Fruit fly (Drosophila melanogaster) whole organism, embryonic: ENCODE data around the gene Klp68D.

ENCODE experiments used
- Abd-B ChIP-seq: fragments of 200-800 bp; sonication (Bioruptor generic); optimal IDR thresholded peaks from 2 replicates; lab custom pipeline; 2018; ENCODE audit warnings: missing biosample characterization, mild to moderate bottlenecking, missing genetic modification characterization, moderate library complexity
- Atf6 ChIP-seq: fragments of 200-800 bp; sonication (Bioruptor generic); IDR thresholded peaks from 2 replicates; pipeline ENCODE4 v1.3.6; 2022; ENCODE audit warnings: missing biosample characterization, missing genetic modification characterization
- BEAF-32 ChIP-seq: fragments of 200-800 bp; sonication (Bioruptor generic); optimal IDR thresholded peaks from 3 replicates; lab custom pipeline; 2017; ENCODE audit warnings: missing biosample characterization, missing genetic modification characterization, mild to moderate bottlenecking, moderate library complexity, missing genetic modification reagents
- BtbVII ChIP-seq: fragments of 200-800 bp; sonication (Bioruptor generic); optimal IDR thresholded peaks from 3 replicates; lab custom pipeline; 2017; ENCODE audit warnings: missing biosample characterization, mild to moderate bottlenecking, missing genetic modification characterization
- CG10462 ChIP-seq: fragments of 200-800 bp; sonication (Bioruptor generic); optimal IDR thresholded peaks from 2 replicates; lab custom pipeline; 2016; ENCODE audit warnings: missing biosample characterization, missing genetic modification characterization
- CG11398 ChIP-seq: fragments of 200-800 bp; sonication (Bioruptor generic); optimal IDR thresholded peaks from 2 replicates; lab custom pipeline; 2016; ENCODE audit warnings: missing biosample characterization, missing genetic modification characterization
- CG12236 ChIP-seq: fragments of 200-800 bp; sonication (Bioruptor generic); optimal IDR thresholded peaks from 2 replicates; lab custom pipeline; 2016; ENCODE audit warnings: missing biosample characterization, missing genetic modification characterization
- CG1233 ChIP-seq: fragments of 200-800 bp; sonication (Bioruptor generic); optimal IDR thresholded peaks from 4 replicates; lab custom pipeline; 2018; ENCODE audit warnings: missing biosample characterization, mild to moderate bottlenecking, missing genetic modification characterization
- CG12769 ChIP-seq: fragments of 200-800 bp; sonication (Bioruptor generic); optimal IDR thresholded peaks from 2 replicates; lab custom pipeline; 2019; ENCODE audit warnings: missing biosample characterization, mild to moderate bottlenecking, missing genetic modification characterization, moderate library complexity
- CG14710 ChIP-seq: fragments of 200-800 bp; sonication (Bioruptor generic); optimal IDR thresholded peaks from 3 replicates; lab custom pipeline; 2019; ENCODE audit warnings: missing biosample characterization, mild to moderate bottlenecking, missing genetic modification characterization, moderate library complexity
- CG15011 ChIP-seq: fragments of 200-800 bp; sonication (Bioruptor generic); optimal IDR thresholded peaks from 3 replicates; lab custom pipeline; 2018; ENCODE audit warnings: missing biosample characterization, mild to moderate bottlenecking, missing genetic modification characterization
- CG17328 ChIP-seq: fragments of 200-800 bp; sonication (Bioruptor generic); IDR thresholded peaks from 2 replicates; pipeline ENCODE4 v1.3.6; 2022; ENCODE audit warnings: missing biosample characterization, missing genetic modification characterization
- CG17568 ChIP-seq: fragments of 200-800 bp; sonication (Bioruptor generic); optimal IDR thresholded peaks from 2 replicates; lab custom pipeline; 2018; ENCODE audit warnings: missing biosample characterization, mild to moderate bottlenecking, missing genetic modification characterization, moderate library complexity
- CG2129 ChIP-seq: fragments of 200-800 bp; sonication (Bioruptor generic); IDR thresholded peaks from 2 replicates; pipeline ENCODE4 v1.3.6; 2022; ENCODE audit warnings: missing biosample characterization, missing genetic modification characterization; ENCODE audit not compliant: partially characterized antibody
- CG2889 ChIP-seq: fragments of 200-800 bp; sonication (Bioruptor generic); IDR thresholded peaks from 3 replicates; pipeline ENCODE4 v1.3.6; 2022; ENCODE audit warnings: missing biosample characterization, missing genetic modification characterization
- CG3163 ChIP-seq: fragments of 200-800 bp; sonication (Bioruptor generic); optimal IDR thresholded peaks from 3 replicates; lab custom pipeline; 2016; ENCODE audit warnings: missing biosample characterization, missing genetic modification characterization
- CG4730 ChIP-seq: fragments of 200-800 bp; sonication (Bioruptor generic); IDR thresholded peaks from 2 replicates; pipeline ENCODE4 v1.3.6; 2022; ENCODE audit warnings: missing biosample characterization, missing genetic modification characterization
- CG4854 ChIP-seq: fragments of 200-800 bp; sonication (Bioruptor generic); optimal IDR thresholded peaks from 2 replicates; lab custom pipeline; 2016; ENCODE audit warnings: missing biosample characterization, missing genetic modification characterization, inconsistent platforms
- CG8478 ChIP-seq: fragments of >200 bp; optimal IDR thresholded peaks from 2 replicates; lab custom pipeline; 2018
- CTCF ChIP-seq: fragments of 200-800 bp; sonication (Bioruptor generic); optimal IDR thresholded peaks from 2 replicates; lab custom pipeline; 2017; ENCODE audit warnings: missing biosample characterization, mild to moderate bottlenecking, missing genetic modification characterization, moderate library complexity
- Chrac-16 ChIP-seq: fragments of 200-800 bp; sonication (Bioruptor generic); optimal IDR thresholded peaks from 3 replicates; lab custom pipeline; 2016; ENCODE audit warnings: missing biosample characterization, missing genetic modification characterization
- CkIIα-i1 ChIP-seq: fragments of 200-800 bp; sonication (Bioruptor generic); IDR thresholded peaks from 2 replicates; pipeline ENCODE4 v1.3.6; 2022; ENCODE audit warnings: missing biosample characterization, missing genetic modification characterization
- D ChIP-seq, 2 experiments: fragments of 200-800 bp in 1 of 2; fragments of >200 bp in 1 of 2; sonication (Bioruptor generic) in 1 of 2; optimal IDR thresholded peaks; 2 replicates in 1 of 2; 3 replicates in 1 of 2; lab custom pipeline; 2017; ENCODE audit warnings: mild to moderate bottlenecking in 1 of 2, missing biosample characterization in 1 of 2, missing genetic modification characterization in 1 of 2, missing genetic modification reagents in 1 of 2
- Dek ChIP-seq: fragments of 200-800 bp; sonication (Bioruptor generic); optimal IDR thresholded peaks from 3 replicates; lab custom pipeline; 2019; ENCODE audit warnings: missing biosample characterization, mild to moderate bottlenecking, missing genetic modification characterization, moderate library complexity
- Dll ChIP-seq: fragments of 200-800 bp; sonication (Bioruptor generic); IDR thresholded peaks from 4 replicates; pipeline ENCODE4 v1.3.6; 2022; ENCODE audit warnings: missing biosample characterization, missing genetic modification characterization; ENCODE audit not compliant: partially characterized antibody
- Gsc ChIP-seq: fragments of 200-800 bp; sonication (Bioruptor generic); IDR thresholded peaks from 2 replicates; pipeline ENCODE4 v1.3.6; 2022; ENCODE audit warnings: missing biosample characterization, missing genetic modification characterization
- HLHmδ ChIP-seq: fragments of 200-800 bp; sonication (Bioruptor generic); optimal IDR thresholded peaks from 2 replicates; lab custom pipeline; 2018; ENCODE audit warnings: missing biosample characterization, mild to moderate bottlenecking, missing genetic modification characterization, moderate library complexity
- Hsf ChIP-seq: fragments of 200-800 bp; sonication (Bioruptor generic); optimal IDR thresholded peaks from 3 replicates; lab custom pipeline; 2016; ENCODE audit warnings: missing biosample characterization, missing genetic modification characterization
- Med ChIP-seq: fragments of 200-800 bp; sonication (Bioruptor generic); peaks from one replicate; lab custom pipeline; 2016; ENCODE audit warnings: missing biosample characterization, missing genetic modification characterization, mild to moderate bottlenecking, inconsistent platforms, moderate library complexity
- NK7.1 ChIP-seq: fragments of 200-800 bp; sonication (Bioruptor generic); optimal IDR thresholded peaks from 3 replicates; lab custom pipeline; 2016; ENCODE audit warnings: missing biosample characterization, missing genetic modification characterization
- Poxn ChIP-seq: fragments of 200-800 bp; sonication (Bioruptor generic); IDR thresholded peaks from 2 replicates; pipeline ENCODE4 v1.3.6; 2022; ENCODE audit warnings: missing biosample characterization, missing genetic modification characterization
- Side ChIP-seq: fragments of 200-800 bp; sonication (Bioruptor generic); optimal IDR thresholded peaks from 2 replicates; lab custom pipeline; 2016; ENCODE audit warnings: missing biosample characterization, missing genetic modification characterization
- Sin3A ChIP-seq: fragments of >200 bp; optimal IDR thresholded peaks from 2 replicates; lab custom pipeline; 2018
- YL-1 ChIP-seq: fragments of 200-800 bp; sonication (Bioruptor generic); optimal IDR thresholded peaks from 3 replicates; lab custom pipeline; 2017; ENCODE audit warnings: missing biosample characterization, mild to moderate bottlenecking, missing genetic modification characterization
- abd-A ChIP-seq: fragments of 200-800 bp; sonication (Bioruptor generic); optimal IDR thresholded peaks from 3 replicates; lab custom pipeline; 2019; ENCODE audit warnings: missing biosample characterization, mild to moderate bottlenecking, missing genetic modification characterization, moderate library complexity
- chn ChIP-seq: fragments of 200-800 bp; sonication (Bioruptor generic); optimal IDR thresholded peaks from 2 replicates; lab custom pipeline; 2016; ENCODE audit warnings: missing biosample characterization, missing genetic modification characterization
- fu2 ChIP-seq: fragments of 200-800 bp; sonication (Bioruptor generic); optimal IDR thresholded peaks from 2 replicates; lab custom pipeline; 2016; ENCODE audit warnings: missing biosample characterization, missing genetic modification characterization
- gcm ChIP-seq: fragments of 200-800 bp; sonication (Bioruptor generic); optimal IDR thresholded peaks from 2 replicates; lab custom pipeline; 2019; ENCODE audit warnings: missing biosample characterization, mild to moderate bottlenecking, missing genetic modification characterization, moderate library complexity
- hbn ChIP-seq: fragments of 200-800 bp; sonication (Bioruptor generic); IDR thresholded peaks from 2 replicates; pipeline ENCODE4 v1.3.6; 2022; ENCODE audit warnings: missing biosample characterization, missing genetic modification characterization; ENCODE audit not compliant: partially characterized antibody
- hkb ChIP-seq, 2 experiments: fragments of 200-800 bp in 1 of 2; fragments of >200 bp in 1 of 2; sonication (Bioruptor generic) in 1 of 2; IDR thresholded peaks in 1 of 2; optimal IDR thresholded peaks in 1 of 2; 2 replicates each; pipeline versions ENCODE4 v1.3.6 to Lab custom; 2017 to 2022; ENCODE audit warnings: missing biosample characterization in 1 of 2, missing genetic modification characterization in 1 of 2
- hth ChIP-seq: fragments of >200 bp; optimal IDR thresholded peaks from 2 replicates; lab custom pipeline; 2017; ENCODE audit warnings: inconsistent platforms
- ind ChIP-seq: fragments of 200-800 bp; sonication (Bioruptor generic); optimal IDR thresholded peaks from 3 replicates; lab custom pipeline; 2016; ENCODE audit warnings: missing biosample characterization, missing genetic modification characterization
- kni ChIP-seq: fragments of 200-800 bp; sonication (Bioruptor generic); optimal IDR thresholded peaks from 3 replicates; lab custom pipeline; 2017; ENCODE audit warnings: mild to moderate bottlenecking, missing biosample characterization, missing genetic modification reagents, missing genetic modification characterization
- knrl ChIP-seq: fragments of 200-800 bp; sonication (Bioruptor generic); IDR thresholded peaks from 3 replicates; pipeline ENCODE4 v1.3.6; 2022; ENCODE audit warnings: missing biosample characterization, missing genetic modification characterization; ENCODE audit not compliant: partially characterized antibody
- nerfin-1 ChIP-seq: fragments of 200-800 bp; sonication (Bioruptor generic); optimal IDR thresholded peaks from 3 replicates; lab custom pipeline; 2019; ENCODE audit warnings: missing biosample characterization, mild to moderate bottlenecking, missing genetic modification characterization, moderate library complexity
- sob ChIP-seq: fragments of 200-800 bp; sonication (Bioruptor generic); IDR thresholded peaks from 2 replicates; pipeline ENCODE4 v1.3.6; 2022; ENCODE audit warnings: missing biosample characterization, missing genetic modification characterization
- ssp ChIP-seq: fragments of 200-800 bp; sonication (Bioruptor generic); IDR thresholded peaks from 2 replicates; pipeline ENCODE4 v1.3.6; 2022; ENCODE audit warnings: missing biosample characterization, missing genetic modification characterization
- toy ChIP-seq: fragments of 200-800 bp; sonication (Bioruptor generic); IDR thresholded peaks from 2 replicates; pipeline ENCODE4 v1.3.6; 2022; ENCODE audit warnings: missing biosample characterization, missing genetic modification characterization
- zfh1 ChIP-seq: fragments of 200-800 bp; sonication (Bioruptor generic); IDR thresholded peaks from 3 replicates; pipeline ENCODE4 v1.3.6; 2022; ENCODE audit warnings: missing biosample characterization, missing genetic modification characterization

Gene Klp68D

dm6 chr3L:11822446-11823334 is 27.3 kb downstream of the Klp68D start, which contains the start of gene RpL10Ab (continued):
- peak; percentile 63 for TF ChIP-seq hbn (GFP tag; lab: Robert Waterston, UW)
- TF ChIP-seq knrl (GFP tag; lab: Robert Waterston, UW): peak; percentile 82
- TF ChIP-seq CkIIα-i1 (GFP tag; lab: Robert Waterston, UW): 0 out of 2 replicates have a peak, but pooled peaks have one; percentile 15
- peak; percentile 71 for TF ChIP-seq CG17328 (GFP tag; lab: Robert Waterston, UW)
- TF ChIP-seq D (optimal IDR thresholded peaks at IDR 0.05; lab: Kevin White, UChicago): no peak
- TF ChIP-seq D (GFP tag; optimal IDR thresholded peaks at IDR 0.05; lab: Kevin White, UChicago): peak; percentile 83
- TF ChIP-seq gcm (GFP tag; lab: Kevin White, UChicago): peak; percentile 23
- peak; percentile 21; the same call in 1 of the 2 replicates for TF ChIP-seq toy (GFP tag; lab: Robert Waterston, UW)
- TF ChIP-seq BtbVII (GFP tag; lab: Kevin White, UChicago): peak; percentile 68
- peak; percentile 66 for TF ChIP-seq CG2129
- peak; percentile 46 for TF ChIP-seq CG4854
- TF ChIP-seq CG14710: peak; percentile 71
- peak; percentile 67; the same call in 3 of the 4 replicates for TF ChIP-seq Dll (GFP tag; lab: Robert Waterston, UW)
- peak; percentile 3 for TF ChIP-seq Chrac-16
- peak; percentile 73 for TF ChIP-seq ssp (GFP tag; lab: Robert Waterston, UW)
- TF ChIP-seq fu2 (GFP tag; lab: Kevin White, UChicago): no peak
- no peak for TF ChIP-seq NK7.1
- TF ChIP-seq Poxn (GFP tag; lab: Robert Waterston, UW): no peak
- TF ChIP-seq nerfin-1 (tag; lab: Kevin White, UChicago): peak; percentile 2
- TF ChIP-seq BEAF-32 (GFP tag; lab: Kevin White, UChicago): peak; percentile 76
- TF ChIP-seq sob (GFP tag; lab: Robert Waterston, UW): peak; percentile 66
- no peak for TF ChIP-seq CG8478
- no peak for TF ChIP-seq abd-A
- no peak for TF ChIP-seq chn (GFP tag; lab: Kevin White, UChicago)
- peak; percentile 42; the same call in 2 of the 3 replicates for TF ChIP-seq zfh1 (GFP tag; lab: Robert Waterston, UW)
- TF ChIP-seq CG12769 (tag; lab: Kevin White, UChicago): no peak
- TF ChIP-seq YL-1 (GFP tag; lab: Kevin White, UChicago): peak; percentile 92
- TF ChIP-seq CG4730: 0 out of 2 replicates have a peak, but pooled peaks have one; percentile 9
- TF ChIP-seq Side (GFP tag; lab: Kevin White, UChicago): peak; percentile 23
- no peak for TF ChIP-seq CG12236 (GFP tag; lab: Kevin White, UChicago)
- peak; percentile 46 for TF ChIP-seq Hsf (GFP tag; lab: Kevin White, UChicago)
- peak; percentile 5 for TF ChIP-seq CG15011 (GFP tag; lab: Kevin White, UChicago)
- peak; percentile 60 for TF ChIP-seq CTCF (GFP tag; lab: Kevin White, UChicago)
- peak; percentile 2 for TF ChIP-seq CG3163 (GFP tag; lab: Kevin White, UChicago)
- TF ChIP-seq Sin3A (lab: Kevin White, UChicago): no peak
- TF ChIP-seq HLHmδ (GFP tag; lab: Kevin White, UChicago): peak; percentile 64
- peak; percentile 2 for TF ChIP-seq CG11398 (GFP tag; lab: Kevin White, UChicago)
- peak; percentile 51 for TF ChIP-seq CG1233 (GFP tag; lab: Kevin White, UChicago)
- peak; percentile 4; the same call in 1 of the 3 replicates for TF ChIP-seq CG2889
- peak; percentile 28 for TF ChIP-seq kni (GFP tag; lab: Kevin White, UChicago)
- TF ChIP-seq hth: no peak
- TF ChIP-seq ind (GFP tag; lab: Kevin White, UChicago): peak; percentile 71
- peak; percentile 56 for TF ChIP-seq CG17568 (GFP tag; lab: Kevin White, UChicago)
- TF ChIP-seq Dek (tag; lab: Kevin White, UChicago): peak; percentile 48
- TF ChIP-seq CG10462 (GFP tag; lab: Kevin White, UChicago): no peak
- peak; percentile 96 for TF ChIP-seq Med (GFP tag; lab: Kevin White, UChicago)
- TF ChIP-seq Abd-B (GFP tag; lab: Kevin White, UChicago): peak; percentile 55
- no peak for TF ChIP-seq Gsc (GFP tag; lab: Robert Waterston, UW)
- TF ChIP-seq hkb (optimal IDR thresholded peaks at IDR 0.05; lab: Kevin White, UChicago): no peak
- TF ChIP-seq hkb (GFP tag; IDR thresholded peaks at IDR 0.05; lab: Robert Waterston, UW): no peak
- peak; percentile 39 for TF ChIP-seq Atf6 (GFP tag; lab: Robert Waterston, UW)
